In genomic region chr3L:21027657-21028255, dm6 we compare ENCODE assay signal across 4 fruit fly cellular contexts.
TF ChIP-seq lines count a peak whose summit lies in the region.

Gene Pdss2 (plus strand): TSS chr3L:21027915.

TF ChIP-seq in whole organism, adult, 20 proteins besides CTCF, POLR2A, EP300 and RAD21 (continued from another document):
- peak; percentile 32 for TF ChIP-seq tj (GFP tag; optimal IDR thresholded peaks at IDR 0.05; lab: Kevin White, UChicago)
- TF ChIP-seq cnc (optimal IDR thresholded peaks at IDR 0.05; lab: Kevin White, UChicago): no peak

TF ChIP-seq in whole organism, embryonic, 481 proteins besides CTCF, POLR2A, EP300 and RAD21 (continued from another document and continues in another):
- TF ChIP-seq dmrt11E (tag; optimal IDR thresholded peaks at IDR 0.05; lab: Kevin White, UChicago): peak; percentile 73
- peak; percentile 59; the same call in 1 of the 3 replicates for TF ChIP-seq CG2889 (GFP tag; IDR thresholded peaks at IDR 0.05; lab: Robert Waterston, UW)
- TF ChIP-seq chm (GFP tag; IDR thresholded peaks at IDR 0.05; lab: Robert Waterston, UW): peak; percentile 66
- TF ChIP-seq CG4282 (GFP tag; optimal IDR thresholded peaks at IDR 0.05; lab: Kevin White, UChicago): peak; percentile 52
- TF ChIP-seq Six4 (GFP tag; optimal IDR thresholded peaks at IDR 0.05; lab: Kevin White, UChicago): peak; percentile 26
- peak; percentile 79 for TF ChIP-seq al (GFP tag; IDR thresholded peaks at IDR 0.05; lab: Robert Waterston, UW)
- TF ChIP-seq CG14965 (GFP tag; optimal IDR thresholded peaks at IDR 0.05; lab: Kevin White, UChicago; ENCODE audit: borderline replicate concordance): no peak
- TF ChIP-seq Deaf1 (tag; optimal IDR thresholded peaks at IDR 0.05; lab: Kevin White, UChicago): peak; percentile 31
- peak; percentile 36 for TF ChIP-seq CG3995 (GFP tag; optimal IDR thresholded peaks at IDR 0.05; lab: Kevin White, UChicago)
- TF ChIP-seq emc (GFP tag; optimal IDR thresholded peaks at IDR 0.05; lab: Kevin White, UChicago): peak; percentile 65
- peak; percentile 24 for TF ChIP-seq CG34376 (GFP tag; optimal IDR thresholded peaks at IDR 0.05; lab: Kevin White, UChicago)
- TF ChIP-seq CG17385 (GFP tag; optimal IDR thresholded peaks at IDR 0.05; lab: Kevin White, UChicago): peak; percentile 98
- no peak for TF ChIP-seq sima (GFP tag; optimal IDR thresholded peaks at IDR 0.05; lab: Kevin White, UChicago)
- no peak; the same call in 1 of the 2 replicates for TF ChIP-seq Oaz (GFP tag; IDR thresholded peaks at IDR 0.05; lab: Robert Waterston, UW)
- TF ChIP-seq bigmax (GFP tag; optimal IDR thresholded peaks at IDR 0.05; lab: Kevin White, UChicago): peak; percentile 39
- peak; percentile 88 for TF ChIP-seq CG10543 (GFP tag; optimal IDR thresholded peaks at IDR 0.05; lab: Kevin White, UChicago)
- TF ChIP-seq nerfin-2 (GFP tag; IDR thresholded peaks at IDR 0.05; lab: Robert Waterston, UW; ENCODE audit: partially characterized antibody): peak; percentile 38; the same call in 1 of the 2 replicates
- TF ChIP-seq CG42726 (GFP tag; IDR thresholded peaks at IDR 0.05; lab: Robert Waterston, UW; ENCODE audit: partially characterized antibody): peak; percentile 70; the same call in 1 of the 2 replicates
- TF ChIP-seq Lhr (GFP tag; optimal IDR thresholded peaks at IDR 0.05; lab: Kevin White, UChicago): peak; percentile 70
- no peak for TF ChIP-seq hkb (optimal IDR thresholded peaks at IDR 0.05; lab: Kevin White, UChicago)
- TF ChIP-seq hkb (GFP tag; IDR thresholded peaks at IDR 0.05; lab: Robert Waterston, UW): peak; percentile 41; the same call in 1 of the 2 replicates
- TF ChIP-seq grn (GFP tag; optimal IDR thresholded peaks at IDR 0.05; lab: Kevin White, UChicago): no peak
- TF ChIP-seq CkIIα-i1 (GFP tag; IDR thresholded peaks at IDR 0.05; lab: Robert Waterston, UW): no peak
- peak; percentile 74 for TF ChIP-seq CG13287 (GFP tag; IDR thresholded peaks at IDR 0.05; lab: Robert Waterston, UW; ENCODE audit: partially characterized antibody)
- TF ChIP-seq Hmr (GFP tag; optimal IDR thresholded peaks at IDR 0.05; lab: Kevin White, UChicago): peak; percentile 76
- peak; percentile 67 for TF ChIP-seq CG12942 (GFP tag; optimal IDR thresholded peaks at IDR 0.05; lab: Kevin White, UChicago)
- TF ChIP-seq CG17186 (GFP tag; optimal IDR thresholded peaks at IDR 0.05; lab: Kevin White, UChicago): peak; percentile 60
- no peak for TF ChIP-seq cad (GFP tag; optimal IDR thresholded peaks at IDR 0.05; lab: Kevin White, UChicago)
- peak; percentile 96 for TF ChIP-seq Ets65A (GFP tag; lab: Kevin White, UChicago)
- TF ChIP-seq Dref (GFP tag; IDR thresholded peaks at IDR 0.05; lab: Robert Waterston, UW): peak; percentile 51
- TF ChIP-seq CG34422 (GFP tag; IDR thresholded peaks at IDR 0.05; lab: Robert Waterston, UW): peak; percentile 87
- 0 out of 2 replicates have a peak, but pooled peaks have one; percentile 39 for TF ChIP-seq CG2129 (GFP tag; IDR thresholded peaks at IDR 0.05; lab: Robert Waterston, UW; ENCODE audit: partially characterized antibody)
- TF ChIP-seq MESR4 (GFP tag; optimal IDR thresholded peaks at IDR 0.05; lab: Kevin White, UChicago): peak; percentile 96
- TF ChIP-seq gce (GFP tag; IDR thresholded peaks at IDR 0.05; lab: Robert Waterston, UW): no peak
- TF ChIP-seq CG9215 (GFP tag; IDR thresholded peaks at IDR 0.05; lab: Robert Waterston, UW): peak; percentile 73
- TF ChIP-seq hth (optimal IDR thresholded peaks at IDR 0.05; lab: Kevin White, UChicago): no peak
- peak; percentile 31 for TF ChIP-seq CG12744 (GFP tag; optimal IDR thresholded peaks at IDR 0.05; lab: Kevin White, UChicago)
- TF ChIP-seq pzg (GFP tag; optimal IDR thresholded peaks at IDR 0.05; lab: Kevin White, UChicago): peak; percentile 66
- no peak for TF ChIP-seq pb (GFP tag; optimal IDR thresholded peaks at IDR 0.05; lab: Kevin White, UChicago)
- peak; percentile 85 for TF ChIP-seq Xbp1 (GFP tag; optimal IDR thresholded peaks at IDR 0.05; lab: Kevin White, UChicago)
- TF ChIP-seq ewg (GFP tag; optimal IDR thresholded peaks at IDR 0.05; lab: Kevin White, UChicago): peak; percentile 30

TF ChIP-seq in whole organism, prepupa, 60 proteins besides CTCF, POLR2A, EP300 and RAD21 (continued from another document):
- TF ChIP-seq CG8632 (GFP tag; optimal IDR thresholded peaks at IDR 0.05; lab: Kevin White, UChicago) (peak; percentile 20), achi (GFP tag; optimal IDR thresholded peaks at IDR 0.05; lab: Kevin White, UChicago) (peak; percentile 8), Smox (GFP tag; optimal IDR thresholded peaks at IDR 0.05; lab: Kevin White, UChicago) (peak; percentile 53), Eip78C (GFP tag; lab: Kevin White, UChicago) (peak; percentile 83), Lpt (GFP tag; optimal IDR thresholded peaks at IDR 0.05; lab: Kevin White, UChicago) (peak; percentile 37), Met (GFP tag; optimal IDR thresholded peaks at IDR 0.05; lab: Kevin White, UChicago) (peak; percentile 60), fd59A (GFP tag; optimal IDR thresholded peaks at IDR 0.05; lab: Kevin White, UChicago) (peak; percentile 56), CG10669 (GFP tag; optimal IDR thresholded peaks at IDR 0.05; lab: Kevin White, UChicago) (peak; percentile 30), CG8119 (GFP tag; IDR thresholded peaks at IDR 0.05; lab: Robert Waterston, UW) (peak; percentile 45; the same call in 2 of the 3 replicates), Hr4 (GFP tag; optimal IDR thresholded peaks at IDR 0.05; lab: Kevin White, UChicago) (peak; percentile 74), dac (GFP tag; optimal IDR thresholded peaks at IDR 0.05; lab: Kevin White, UChicago) (no peak), salr (GFP tag; optimal IDR thresholded peaks at IDR 0.05; lab: Kevin White, UChicago) (peak; percentile 27 to 56), acj6 (GFP tag; optimal IDR thresholded peaks at IDR 0.05; lab: Kevin White, UChicago) (peak; percentile 71), CG31627 (GFP tag; optimal IDR thresholded peaks at IDR 0.05; lab: Kevin White, UChicago) (peak; percentile 83), ss (GFP tag; optimal IDR thresholded peaks at IDR 0.05; lab: Kevin White, UChicago) (peak; percentile 42 to 69), spab (GFP tag; optimal IDR thresholded peaks at IDR 0.05; lab: Kevin White, UChicago) (no peak), CG34406 (GFP tag; optimal IDR thresholded peaks at IDR 0.05; lab: Kevin White, UChicago) (peak; percentile 38), topi (GFP tag; optimal IDR thresholded peaks at IDR 0.05; lab: Kevin White, UChicago) (peak; percentile 42), vri (GFP tag; optimal IDR thresholded peaks at IDR 0.05; lab: Kevin White, UChicago) (peak; percentile 7), CG32006 (GFP tag; optimal IDR thresholded peaks at IDR 0.05; lab: Kevin White, UChicago) (peak; percentile 66), CG11762 (GFP tag; optimal IDR thresholded peaks at IDR 0.05; lab: Kevin White, UChicago; ENCODE audit: insufficient read depth) (peak; percentile 43), eg (GFP tag; IDR thresholded peaks at IDR 0.05; lab: Robert Waterston, UW) (peak; percentile 61), CG7368 (GFP tag; optimal IDR thresholded peaks at IDR 0.05; lab: Kevin White, UChicago) (peak; percentile 48), pdm3 (GFP tag; optimal IDR thresholded peaks at IDR 0.05; lab: Kevin White, UChicago) (peak; percentile 75), CG9139 (GFP tag; optimal IDR thresholded peaks at IDR 0.05; lab: Kevin White, UChicago) (peak; percentile 49), Gug (GFP tag; IDR thresholded peaks at IDR 0.05; lab: Robert Waterston, UW) (peak; percentile 30; the same call in 1 of the 2 replicates), CG11294 (GFP tag; IDR thresholded peaks at IDR 0.05; lab: Robert Waterston, UW) (no peak; the same call in 1 of the 2 replicates), CG4318 (GFP tag; optimal IDR thresholded peaks at IDR 0.05; lab: Kevin White, UChicago) (peak; percentile 56), OdsH (GFP tag; optimal IDR thresholded peaks at IDR 0.05; lab: Kevin White, UChicago) (peak; percentile 71), CG6276 (GFP tag; optimal IDR thresholded peaks at IDR 0.05; lab: Kevin White, UChicago) (peak; percentile 37), esn (GFP tag; optimal IDR thresholded peaks at IDR 0.05; lab: Kevin White, UChicago) (peak; percentile 56), Eip93F (GFP tag; optimal IDR thresholded peaks at IDR 0.05; lab: Kevin White, UChicago) (no peak), CG1621 (tag; optimal IDR thresholded peaks at IDR 0.05; lab: Kevin White, UChicago) (peak; percentile 22), dsx (GFP tag; optimal IDR thresholded peaks at IDR 0.05; lab: Kevin White, UChicago; ENCODE audit: poor library complexity, severe bottlenecking) (peak; percentile 26), CG6792 (GFP tag; optimal IDR thresholded peaks at IDR 0.05; lab: Kevin White, UChicago) (peak; percentile 28), Sox15 (GFP tag; optimal IDR thresholded peaks at IDR 0.05; lab: Kevin White, UChicago) (peak; percentile 44), svp (GFP tag; lab: Kevin White, UChicago) (peak; percentile 91), fkh (GFP tag; optimal IDR thresholded peaks at IDR 0.05; lab: Kevin White, UChicago) (peak; percentile 84), CG10631 (GFP tag; optimal IDR thresholded peaks at IDR 0.05; lab: Kevin White, UChicago) (peak; percentile 74), Sox14 (GFP tag; optimal IDR thresholded peaks at IDR 0.05; lab: Kevin White, UChicago) (peak; percentile 59), CG6854 (GFP tag; optimal IDR thresholded peaks at IDR 0.05; lab: Kevin White, UChicago) (peak; percentile 95)
TF ChIP-seq in whole organism, prepupa: peak in this region for 53.

TF ChIP-seq in whole organism, wandering third instar larva, 38 proteins besides CTCF, POLR2A, EP300 and RAD21 (continued from another document):
- TF ChIP-seq OdsH (GFP tag; optimal IDR thresholded peaks at IDR 0.05; lab: Kevin White, UChicago): peak; percentile 45
- no peak for TF ChIP-seq Dfd (GFP tag; optimal IDR thresholded peaks at IDR 0.05; lab: Kevin White, UChicago)
- TF ChIP-seq Jra (GFP tag; optimal IDR thresholded peaks at IDR 0.05; lab: Kevin White, UChicago): peak; percentile 21
- TF ChIP-seq N (GFP tag; optimal IDR thresholded peaks at IDR 0.05; lab: Kevin White, UChicago): no peak
- TF ChIP-seq dsf (GFP tag; optimal IDR thresholded peaks at IDR 0.05; lab: Kevin White, UChicago; ENCODE audit: borderline replicate concordance): no peak
